Worm (Caenorhabditis elegans): ENCODE data around the gene C06E8.5.

C06E8.5 gene

ce11 chrIII:6991465-6991864, 13.8 kb downstream of the C06E8.5 start:
- no peak for TF ChIP-seq snpc-4 (tag; optimal IDR thresholded peaks at IDR 0.05)
- TF ChIP-seq nhr-76 (tag; optimal IDR thresholded peaks at IDR 0.05): no peak
- TF ChIP-seq mls-2 (tag; optimal IDR thresholded peaks at IDR 0.05): no peak
- no peak for TF ChIP-seq tbx-8 (GFP tag; optimal IDR thresholded peaks at IDR 0.05)
- TF ChIP-seq ham-2 (GFP tag; optimal IDR thresholded peaks at IDR 0.05): no peak
- no peak for TF ChIP-seq nhr-28 (tag; optimal IDR thresholded peaks at IDR 0.05)
- TF ChIP-seq M03D4.4 (tag; optimal IDR thresholded peaks at IDR 0.05): no peak
- no peak for TF ChIP-seq lin-32 (GFP tag; optimal IDR thresholded peaks at IDR 0.05)
- TF ChIP-seq ceh-43 (GFP tag; optimal IDR thresholded peaks at IDR 0.05): no peak
- no peak for TF ChIP-seq nhr-12 (tag; optimal IDR thresholded peaks at IDR 0.05)
- no peak for TF ChIP-seq zip-8 (tag; optimal IDR thresholded peaks at IDR 0.05)
- no peak for TF ChIP-seq cnd-1 (tag; optimal IDR thresholded peaks at IDR 0.05)

ce11 chrIII:6989900-6990299, 15.3 kb downstream of the C06E8.5 start, which contains the start of gene prk-1:
Gene prk-1, plus strand, starts transcription at chrIII:6990168.
- TF ChIP-seq nhr-12 (tag; optimal IDR thresholded peaks at IDR 0.05): no peak
- no peak for TF ChIP-seq mls-2 (tag; optimal IDR thresholded peaks at IDR 0.05)
- TF ChIP-seq sptf-1 (tag; optimal IDR thresholded peaks at IDR 0.05): no peak
- TF ChIP-seq mab-5 (tag; optimal IDR thresholded peaks at IDR 0.05): no peak
- TF ChIP-seq nhr-2 (tag; optimal IDR thresholded peaks at IDR 0.05): no peak
- no peak for TF ChIP-seq unc-62 (GFP tag; optimal IDR thresholded peaks at IDR 0.05)
- no peak for TF ChIP-seq mep-1 (tag; optimal IDR thresholded peaks at IDR 0.05)
- TF ChIP-seq unc-120 (tag; optimal IDR thresholded peaks at IDR 0.05; ENCODE audit: poor library complexity, severe bottlenecking): no peak
- TF ChIP-seq lin-13 (tag; optimal IDR thresholded peaks at IDR 0.05): no peak
- no peak for TF ChIP-seq unc-39 (tag; optimal IDR thresholded peaks at IDR 0.05)

ce11 chrIII:6989201-6989600, 16.0 kb downstream of the C06E8.5 start:
- no peak for TF ChIP-seq M03D4.4 (tag; optimal IDR thresholded peaks at IDR 0.05)
- no peak for TF ChIP-seq hlh-1 (tag; optimal IDR thresholded peaks at IDR 0.05)
- no peak for TF ChIP-seq blmp-1 (tag; optimal IDR thresholded peaks at IDR 0.05)
- TF ChIP-seq lin-32 (GFP tag; optimal IDR thresholded peaks at IDR 0.05): no peak
- TF ChIP-seq lin-13 (tag; optimal IDR thresholded peaks at IDR 0.05): no peak
- no peak for TF ChIP-seq ztf-11 (tag; optimal IDR thresholded peaks at IDR 0.05)
- TF ChIP-seq ces-1 (GFP tag; optimal IDR thresholded peaks at IDR 0.05): no peak
- TF ChIP-seq nhr-76 (tag; optimal IDR thresholded peaks at IDR 0.05): no peak
- no peak for TF ChIP-seq cnd-1 (tag; optimal IDR thresholded peaks at IDR 0.05)
- TF ChIP-seq ceh-83 (GFP tag; optimal IDR thresholded peaks at IDR 0.05): no peak
- TF ChIP-seq nhr-237 (tag; optimal IDR thresholded peaks at IDR 0.05): no peak
- no peak for TF ChIP-seq ham-2 (GFP tag; optimal IDR thresholded peaks at IDR 0.05)
- TF ChIP-seq drap-1 (GFP tag; optimal IDR thresholded peaks at IDR 0.05): no peak

- TF ChIP-seq hlh-1 (tag; optimal IDR thresholded peaks at IDR 0.05): peak; percentile 52
- TF ChIP-seq pha-4 (tag; optimal IDR thresholded peaks at IDR 0.05): no peak
- TF ChIP-seq unc-62 (GFP tag; optimal IDR thresholded peaks at IDR 0.05): peak; percentile 50
Observed at ce11 chrIII:6988060-6988459, 17.2 kb downstream of the C06E8.5 start.

ce11 chrIII:6981989-6982553, 23.2 kb downstream of the C06E8.5 start, which contains the start of gene F31E3.6:
Gene F31E3.6, plus strand, starts transcription at chrIII:6982081.
- TF ChIP-seq lsy-2 (tag; optimal IDR thresholded peaks at IDR 0.05): peak; percentile 35

- no peak for TF ChIP-seq nhr-28 (tag; optimal IDR thresholded peaks at IDR 0.05)
- TF ChIP-seq tbx-8 (GFP tag; optimal IDR thresholded peaks at IDR 0.05): no peak
- no peak for TF ChIP-seq mep-1 (tag; optimal IDR thresholded peaks at IDR 0.05)
- no peak for TF ChIP-seq lin-32 (GFP tag; optimal IDR thresholded peaks at IDR 0.05)
- TF ChIP-seq ceh-43 (GFP tag; optimal IDR thresholded peaks at IDR 0.05): no peak
- TF ChIP-seq unc-39 (tag; optimal IDR thresholded peaks at IDR 0.05): no peak
- no peak for TF ChIP-seq bed-3 (GFP tag; optimal IDR thresholded peaks at IDR 0.05)
- no peak for TF ChIP-seq mab-5 (tag; optimal IDR thresholded peaks at IDR 0.05)
- no peak for TF ChIP-seq mls-2 (tag; optimal IDR thresholded peaks at IDR 0.05)
- no peak for TF ChIP-seq snpc-4 (tag; optimal IDR thresholded peaks at IDR 0.05)
Observed at ce11 chrIII:6979584-6979983, 25.7 kb downstream of the C06E8.5 start, which contains the start of gene ceh-20. Gene ceh-20, plus strand, starts transcription at chrIII:6979884.
